Fruit fly (Drosophila melanogaster) S2 (cell line): ENCODE results near the gene ush.

Experiments
- CG8478 ChIP-seq: fragments of >200 bp; optimal IDR thresholded peaks from 2 replicates; lab custom pipeline; 2018
- CTCF ChIP-seq, 2 experiments: fragments of >200 bp; optimal IDR thresholded peaks; 2 replicates each; lab custom pipeline; 2018

DNA sequence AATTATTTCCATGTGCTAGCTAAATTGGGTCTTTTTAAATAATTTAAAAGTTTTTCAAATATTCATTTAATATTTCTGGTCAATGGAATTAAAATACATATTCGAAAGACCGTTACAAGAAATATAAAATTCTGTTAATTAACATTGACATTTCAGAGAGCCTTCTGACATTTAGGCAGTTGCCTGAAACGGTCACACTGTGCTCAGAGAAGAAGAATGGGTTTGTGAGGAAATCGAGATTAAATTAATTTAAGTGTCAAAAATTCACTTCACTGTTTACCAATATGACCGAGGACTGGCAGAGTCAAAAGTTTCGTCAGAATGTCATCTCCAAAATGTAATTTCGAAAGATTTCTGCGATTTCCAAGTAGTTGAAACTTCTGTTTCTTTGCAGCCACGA, 3.2 kb upstream of the ush start, which contains the start of gene MED15:
- TF ChIP-seq CG8478 (lab: Kevin White, UChicago), result no peak
- TF ChIP-seq CTCF (optimal IDR thresholded peaks at IDR 0.05; lab: Kevin White, UChicago), result no peak
